Fruit fly (Drosophila melanogaster): Measurements from ENCODE around the gene Taf9.

Gene Taf9

DNA sequence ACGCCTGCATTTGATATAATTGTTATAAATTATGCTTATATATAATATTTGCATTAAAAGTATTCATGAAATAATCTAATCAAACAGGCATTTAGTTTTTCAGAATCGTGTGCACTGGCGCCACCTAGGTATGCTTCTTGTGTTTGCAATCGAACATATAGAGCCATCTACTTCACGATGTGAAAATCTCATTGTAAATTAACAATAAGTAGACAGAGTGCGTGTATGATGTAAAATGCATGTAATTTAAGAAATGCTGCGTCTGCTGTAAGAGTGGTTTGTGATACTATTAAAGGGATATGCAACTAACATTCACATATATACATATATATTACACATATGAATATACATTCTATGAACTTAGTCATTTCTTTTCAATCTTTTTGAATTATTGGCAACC lies 21.7 kb upstream of the Taf9 start (continued):
- TF ChIP-seq CG10462 (GFP tag; optimal IDR thresholded peaks at IDR 0.05) = no peak
- no peak for TF ChIP-seq kni (GFP tag; optimal IDR thresholded peaks at IDR 0.05)
- peak; percentile 31 for TF ChIP-seq CG12769 (tag; optimal IDR thresholded peaks at IDR 0.05)
- TF ChIP-seq cg (GFP tag; optimal IDR thresholded peaks at IDR 0.05) = peak; percentile 23
- TF ChIP-seq Myb (GFP tag; optimal IDR thresholded peaks at IDR 0.05) = peak; percentile 31
- peak; percentile 95 for TF ChIP-seq Ets65A (GFP tag)
- TF ChIP-seq Sox102F (GFP tag; optimal IDR thresholded peaks at IDR 0.05) = peak; percentile 29
- no peak for TF ChIP-seq wdn (GFP tag; IDR thresholded peaks at IDR 0.05)
- TF ChIP-seq CG2889 (GFP tag; IDR thresholded peaks at IDR 0.05) = no peak
- TF ChIP-seq NfI (GFP tag; optimal IDR thresholded peaks at IDR 0.05) = peak; percentile 22
- no peak for TF ChIP-seq Six4 (GFP tag; optimal IDR thresholded peaks at IDR 0.05)
- TF ChIP-seq pnt (GFP tag; optimal IDR thresholded peaks at IDR 0.05) = peak; percentile 19
- peak; percentile 8 for TF ChIP-seq CG8089 (GFP tag; optimal IDR thresholded peaks at IDR 0.05)
- peak; percentile 25 for TF ChIP-seq CG10267 (tag; optimal IDR thresholded peaks at IDR 0.05)
- peak; percentile 27 for TF ChIP-seq CG5245 (GFP tag; optimal IDR thresholded peaks at IDR 0.05)
- peak; percentile 49 for TF ChIP-seq CoRest (tag; optimal IDR thresholded peaks at IDR 0.05)
- peak; percentile 0 for TF ChIP-seq dmrt11E (tag; optimal IDR thresholded peaks at IDR 0.05)
- peak; percentile 52 for TF ChIP-seq CG1603 (tag; optimal IDR thresholded peaks at IDR 0.05)
- TF ChIP-seq CG12659 (GFP tag; optimal IDR thresholded peaks at IDR 0.05) = peak; percentile 19
- peak; percentile 70 for TF ChIP-seq pita (GFP tag; optimal IDR thresholded peaks at IDR 0.05)
- 0 out of 3 replicates have a peak, but pooled peaks have one; percentile 40 for TF ChIP-seq ci (GFP tag; IDR thresholded peaks at IDR 0.05)
- TF ChIP-seq Mrtf (GFP tag; IDR thresholded peaks at IDR 0.05) = no peak
- TF ChIP-seq CG31224 (GFP tag; IDR thresholded peaks at IDR 0.05) = no peak
- peak; percentile 38 for TF ChIP-seq CG2120 (GFP tag; optimal IDR thresholded peaks at IDR 0.05)
- peak; percentile 24 for TF ChIP-seq phol (tag; optimal IDR thresholded peaks at IDR 0.05)
- no peak for TF ChIP-seq CG12744 (GFP tag; optimal IDR thresholded peaks at IDR 0.05)
- peak; percentile 98 for TF ChIP-seq Dip2 (GFP tag; IDR thresholded peaks at IDR 0.05)
- TF ChIP-seq CG15696 (tag; optimal IDR thresholded peaks at IDR 0.05) = peak; percentile 51
- peak; percentile 60 for TF ChIP-seq CG11247 (GFP tag; IDR thresholded peaks at IDR 0.05)
- peak; percentile 7; the same call in 1 of the 2 replicates for TF ChIP-seq CG7372 (GFP tag; IDR thresholded peaks at IDR 0.05)
- peak; percentile 13 to 29 for TF ChIP-seq chif (GFP tag; optimal IDR thresholded peaks at IDR 0.05)
- 0 out of 3 replicates have a peak, but pooled peaks have one; percentile 33 for TF ChIP-seq CG16813 (GFP tag; IDR thresholded peaks at IDR 0.05; ENCODE audit: partially characterized antibody)
- no peak for TF ChIP-seq scrt (GFP tag; optimal IDR thresholded peaks at IDR 0.05)
- TF ChIP-seq Dek (tag; optimal IDR thresholded peaks at IDR 0.05) = peak; percentile 16
- TF ChIP-seq Hmr (GFP tag; optimal IDR thresholded peaks at IDR 0.05) = peak; percentile 45
- peak; percentile 11 for TF ChIP-seq CG15514 (GFP tag; optimal IDR thresholded peaks at IDR 0.05)
- peak; percentile 5 for TF ChIP-seq CG8478 (optimal IDR thresholded peaks at IDR 0.05)
- peak; percentile 72 for TF ChIP-seq Rfx (GFP tag; IDR thresholded peaks at IDR 0.05)
- TF ChIP-seq CG31365 (tag; optimal IDR thresholded peaks at IDR 0.05) = peak; percentile 9
- peak; percentile 7 for TF ChIP-seq Dp (GFP tag; optimal IDR thresholded peaks at IDR 0.05)
- TF ChIP-seq insv (GFP tag; optimal IDR thresholded peaks at IDR 0.05) = peak in 1 of 2 experiments; percentile 59
- TF ChIP-seq amos (GFP tag; IDR thresholded peaks at IDR 0.05; ENCODE audit: partially characterized antibody) = peak; percentile 59
- no peak for TF ChIP-seq mld (GFP tag; IDR thresholded peaks at IDR 0.05; ENCODE audit: partially characterized antibody)
- TF ChIP-seq ase (GFP tag; IDR thresholded peaks at IDR 0.05) = 0 out of 3 replicates have a peak, but pooled peaks have one; percentile 15
- peak; percentile 28 for TF ChIP-seq tin (GFP tag; optimal IDR thresholded peaks at IDR 0.05)
- no peak for TF ChIP-seq slp2 (GFP tag; optimal IDR thresholded peaks at IDR 0.05)
- no peak for TF ChIP-seq Fer1 (GFP tag; optimal IDR thresholded peaks at IDR 0.05)
- peak; percentile 45 for TF ChIP-seq Hsf (GFP tag; optimal IDR thresholded peaks at IDR 0.05)
- peak; percentile 24 for TF ChIP-seq CG17359 (tag; optimal IDR thresholded peaks at IDR 0.05)
- TF ChIP-seq CG9876 (GFP tag; optimal IDR thresholded peaks at IDR 0.05) = peak; percentile 48
- peak; percentile 25 for TF ChIP-seq CG2678 (tag; optimal IDR thresholded peaks at IDR 0.05)

Measured in whole organism, embryonic.